Fruit fly (Drosophila melanogaster): ENCODE results near the gene Hsp60A.

Gene Hsp60A

DNA sequence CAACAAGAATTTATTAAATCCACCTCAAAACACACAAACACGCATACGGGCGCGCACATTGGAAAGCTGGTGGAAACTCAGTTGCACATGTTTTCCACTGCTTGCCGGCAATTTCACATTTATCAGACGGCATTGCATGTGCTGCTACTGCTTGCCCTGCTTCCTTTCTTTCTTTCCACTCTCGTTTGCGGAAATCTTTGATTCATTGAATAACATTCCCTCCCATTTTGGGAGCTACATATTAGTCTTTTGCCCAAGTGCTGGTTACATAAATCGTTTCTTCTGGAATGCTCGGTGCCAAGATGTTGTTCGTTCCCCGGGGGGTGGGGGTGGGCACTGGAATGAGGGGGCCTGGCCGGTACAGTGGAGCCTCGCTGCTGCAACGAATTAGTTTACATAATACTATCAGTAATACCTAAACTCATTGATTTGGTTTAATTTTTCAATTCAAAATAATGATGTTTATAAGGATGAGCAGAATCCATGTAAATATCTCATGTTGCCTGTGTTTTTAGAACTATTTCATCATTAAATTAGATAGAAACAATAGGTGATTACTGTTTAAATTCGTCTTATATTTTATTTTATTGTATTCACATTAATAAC is 666 bp downstream of the Hsp60A start:
- peak; percentile 54 for TF ChIP-seq CG15336 (GFP tag; IDR thresholded peaks at IDR 0.05)
- peak; percentile 23; the same call in 1 of the 3 replicates for TF ChIP-seq CG6163 (GFP tag; IDR thresholded peaks at IDR 0.05)
- peak; percentile 75 for TF ChIP-seq eg (GFP tag; IDR thresholded peaks at IDR 0.05)
- TF ChIP-seq Sox15 (GFP tag; optimal IDR thresholded peaks at IDR 0.05), result no peak
- 0 out of 2 replicates have a peak, but pooled peaks have one; percentile 18 for TF ChIP-seq Gug (GFP tag; IDR thresholded peaks at IDR 0.05)
- TF ChIP-seq Ets96B (tag; optimal IDR thresholded peaks at IDR 0.05), result no peak
- TF ChIP-seq CG8119 (GFP tag; IDR thresholded peaks at IDR 0.05), result peak; percentile 52; the same call in 2 of the 3 replicates
- TF ChIP-seq CG7368 (GFP tag; optimal IDR thresholded peaks at IDR 0.05), result no peak
- TF ChIP-seq vri (GFP tag; optimal IDR thresholded peaks at IDR 0.05), result peak; percentile 87
- peak; percentile 22 for TF ChIP-seq CG3032 (tag; optimal IDR thresholded peaks at IDR 0.05)

DNA sequence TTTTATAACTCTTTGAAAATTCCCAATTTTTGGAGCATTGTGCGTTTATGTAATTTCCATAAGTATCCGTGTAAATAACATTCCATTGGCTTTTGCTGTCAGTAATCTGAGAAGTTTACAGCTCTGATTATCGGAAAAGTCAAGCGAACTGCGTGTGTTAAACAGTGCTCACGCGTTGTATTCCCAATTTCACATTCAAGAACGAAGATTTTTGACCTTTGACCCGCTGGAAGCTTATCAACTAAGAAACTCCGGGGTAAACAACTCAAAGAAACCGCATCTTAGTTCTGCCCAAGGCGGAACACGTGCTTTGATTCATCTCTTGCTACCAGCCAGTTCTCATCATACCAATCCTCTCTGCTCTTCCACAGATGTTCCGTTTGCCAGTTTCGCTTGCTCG is 1.4 kb downstream of the Hsp60A start:
- TF ChIP-seq svp (GFP tag) (peak; percentile 83), CG11762 (GFP tag; optimal IDR thresholded peaks at IDR 0.05; ENCODE audit: insufficient read depth) (no peak)

DNA sequence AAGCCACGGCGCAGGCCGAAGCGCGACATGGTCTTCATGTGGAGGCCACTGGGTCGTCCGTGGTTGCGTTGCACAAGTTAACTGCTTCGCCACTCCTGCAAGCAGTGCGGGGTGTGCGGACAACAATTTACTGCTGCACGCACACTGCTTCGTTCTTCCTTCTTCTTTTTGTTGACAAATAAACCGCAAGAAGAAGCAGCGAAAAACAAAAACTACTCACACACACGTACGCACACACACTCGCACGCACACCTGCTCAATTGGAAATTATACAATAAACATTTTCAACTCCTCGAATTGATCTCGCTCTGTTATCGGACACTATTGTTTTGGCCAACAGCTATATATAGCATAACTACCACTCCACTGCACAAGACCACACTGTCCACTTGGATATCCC is 15.3 kb downstream of the Hsp60A start:
- TF ChIP-seq esn (GFP tag; optimal IDR thresholded peaks at IDR 0.05) (no peak), Sox15 (GFP tag; optimal IDR thresholded peaks at IDR 0.05) (no peak), Eip75B (GFP tag; optimal IDR thresholded peaks at IDR 0.05) (no peak), acj6 (GFP tag; optimal IDR thresholded peaks at IDR 0.05) (no peak), dsx (GFP tag; optimal IDR thresholded peaks at IDR 0.05; ENCODE audit: poor library complexity, severe bottlenecking) (no peak), CG10669 (GFP tag; optimal IDR thresholded peaks at IDR 0.05) (no peak), CG1621 (tag; optimal IDR thresholded peaks at IDR 0.05) (peak; percentile 83), CG3919 (GFP tag; optimal IDR thresholded peaks at IDR 0.05) (no peak), CG3032 (tag; optimal IDR thresholded peaks at IDR 0.05) (no peak), CG6276 (GFP tag; optimal IDR thresholded peaks at IDR 0.05) (no peak), Gug (GFP tag; IDR thresholded peaks at IDR 0.05) (no peak), salr (GFP tag; optimal IDR thresholded peaks at IDR 0.05) (peak in 1 of 2 experiments; percentile 39), lz (GFP tag; optimal IDR thresholded peaks at IDR 0.05) (no peak), Hr4 (GFP tag; optimal IDR thresholded peaks at IDR 0.05) (no peak), CG6163 (GFP tag; IDR thresholded peaks at IDR 0.05) (peak; percentile 42; the same call in 1 of the 3 replicates), CG31627 (GFP tag; optimal IDR thresholded peaks at IDR 0.05) (no peak), eg (GFP tag; IDR thresholded peaks at IDR 0.05) (0 out of 3 replicates have a peak, but pooled peaks have one; percentile 11), CG15336 (GFP tag; IDR thresholded peaks at IDR 0.05) (no peak), Sox14 (GFP tag; optimal IDR thresholded peaks at IDR 0.05) (no peak), pdm3 (GFP tag; optimal IDR thresholded peaks at IDR 0.05) (no peak), CG4318 (GFP tag; optimal IDR thresholded peaks at IDR 0.05) (no peak), CG9139 (GFP tag; optimal IDR thresholded peaks at IDR 0.05) (no peak), CG10631 (GFP tag; optimal IDR thresholded peaks at IDR 0.05) (no peak), Blimp-1 (GFP tag; optimal IDR thresholded peaks at IDR 0.05) (no peak), fd59A (GFP tag; optimal IDR thresholded peaks at IDR 0.05) (peak; percentile 13), net (GFP tag; optimal IDR thresholded peaks at IDR 0.05) (no peak), CG11294 (GFP tag; IDR thresholded peaks at IDR 0.05) (no peak), fkh (GFP tag; optimal IDR thresholded peaks at IDR 0.05) (no peak)

DNA sequence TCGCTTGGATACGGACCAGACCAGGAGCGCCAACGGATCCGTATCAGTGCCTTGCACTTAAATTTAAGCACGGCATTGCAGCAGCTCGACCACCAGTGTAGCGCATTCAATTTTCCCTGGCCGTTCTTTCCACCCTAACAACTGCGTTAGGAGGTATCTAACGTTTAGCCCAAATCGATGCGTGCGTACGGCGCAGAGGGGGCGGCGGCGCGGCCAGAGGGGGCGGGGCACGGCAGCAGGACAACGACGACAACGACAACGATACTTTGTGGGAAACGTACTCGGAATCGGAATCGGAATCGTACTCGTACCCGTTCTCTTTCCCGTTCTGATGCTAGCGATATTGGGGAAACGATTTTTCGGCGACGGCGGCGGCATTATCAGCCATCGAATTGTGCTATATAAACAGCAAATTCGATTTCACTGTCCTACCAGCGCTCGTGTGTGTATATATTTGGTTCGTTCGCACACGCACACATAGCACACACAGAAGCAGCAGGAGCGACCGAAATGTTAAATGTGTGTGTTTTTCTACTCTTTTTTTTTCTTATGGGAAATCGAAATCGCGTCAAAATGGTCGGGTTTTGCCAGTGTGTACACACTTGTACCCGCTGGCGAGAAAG is 16.0 kb downstream of the Hsp60A start, which contains the start of gene CG11122:
Gene CG11122 (minus strand): TSS at position 601 of the 623 bp plus-strand sequence.
- TF ChIP-seq CG6163 (GFP tag; IDR thresholded peaks at IDR 0.05), result peak; percentile 60; the same call in 2 of the 3 replicates
- no peak for TF ChIP-seq eg (GFP tag; IDR thresholded peaks at IDR 0.05)
- no peak for TF ChIP-seq CG10669 (GFP tag; optimal IDR thresholded peaks at IDR 0.05)
- no peak for TF ChIP-seq Eip93F (GFP tag; optimal IDR thresholded peaks at IDR 0.05)
- no peak for TF ChIP-seq CG3032 (tag; optimal IDR thresholded peaks at IDR 0.05)
- TF ChIP-seq dsx (GFP tag; optimal IDR thresholded peaks at IDR 0.05; ENCODE audit: poor library complexity, severe bottlenecking), result no peak
- no peak for TF ChIP-seq Ets96B (tag; optimal IDR thresholded peaks at IDR 0.05)
- TF ChIP-seq CG9139 (GFP tag; optimal IDR thresholded peaks at IDR 0.05), result no peak
- no peak for TF ChIP-seq acj6 (GFP tag; optimal IDR thresholded peaks at IDR 0.05)
- TF ChIP-seq CG3919 (GFP tag; optimal IDR thresholded peaks at IDR 0.05), result no peak
- no peak for TF ChIP-seq CG15336 (GFP tag; IDR thresholded peaks at IDR 0.05)
- no peak for TF ChIP-seq Met (GFP tag; optimal IDR thresholded peaks at IDR 0.05)
- no peak for TF ChIP-seq CG1621 (tag; optimal IDR thresholded peaks at IDR 0.05)
- TF ChIP-seq CG32006 (GFP tag; optimal IDR thresholded peaks at IDR 0.05), result no peak
- TF ChIP-seq ss (GFP tag; optimal IDR thresholded peaks at IDR 0.05), result peak; percentile 31 to 38
- no peak for TF ChIP-seq CG4318 (GFP tag; optimal IDR thresholded peaks at IDR 0.05)
- TF ChIP-seq net (GFP tag; optimal IDR thresholded peaks at IDR 0.05), result no peak
- TF ChIP-seq CG16779 (tag; optimal IDR thresholded peaks at IDR 0.05), result no peak
